Worm (Caenorhabditis elegans): Measurements from ENCODE around the gene Y48G9A.6.

DNA sequence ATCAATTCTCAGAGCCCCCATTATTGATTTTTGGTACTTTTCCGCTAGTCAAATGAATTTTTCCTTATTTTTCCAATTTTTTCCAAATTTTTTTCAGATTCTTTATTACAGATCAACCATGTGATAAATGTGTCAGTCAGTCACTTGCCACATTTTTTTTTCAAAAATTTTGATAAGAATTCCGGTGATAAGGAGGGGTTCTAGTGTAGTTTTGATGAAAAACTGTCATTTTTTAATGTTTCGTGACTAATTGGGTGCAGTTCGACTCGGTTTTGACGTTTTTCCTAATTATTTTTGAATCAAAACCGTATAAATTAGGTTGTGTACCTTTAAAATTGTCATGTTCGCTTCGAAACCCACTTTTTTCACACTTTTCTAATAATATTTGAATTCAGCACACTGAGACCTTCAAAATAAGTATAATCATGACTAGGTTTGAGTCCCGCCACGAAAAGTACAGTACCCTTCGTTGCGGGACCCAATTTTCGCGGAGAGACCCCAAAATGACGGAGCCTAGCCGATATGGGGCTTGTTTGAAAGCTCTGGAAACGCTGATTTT lies 17.8 kb upstream of the Y48G9A.6 start:
- TF ChIP-seq med-1 (GFP tag; optimal IDR thresholded peaks at IDR 0.05; ENCODE audit: insufficient read depth) (no peak), tab-1 (GFP tag; IDR thresholded peaks at IDR 0.05) (no peak), ztf-23 (GFP tag; IDR thresholded peaks at IDR 0.05) (no peak), ref-1 (GFP tag; conservative IDR thresholded peaks at IDR 0.05) (no peak), klf-2 (GFP tag; conservative IDR thresholded peaks at IDR 0.05) (no peak), flt-1 (GFP tag; IDR thresholded peaks at IDR 0.05) (no peak)
